Fruit fly (Drosophila melanogaster) ovary, adult (tissue): ENCODE data around the gene CG14374.

ENCODE experiments used
- CG17801 ChIP-seq: fragments of 200-800 bp; optimal IDR thresholded peaks from 2 replicates; lab custom pipeline; 2019; ENCODE audit warnings: missing biosample characterization, mild to moderate bottlenecking, missing genetic modification characterization, moderate library complexity; ENCODE audit not compliant: partially characterized antibody

CG14374 gene

DNA sequence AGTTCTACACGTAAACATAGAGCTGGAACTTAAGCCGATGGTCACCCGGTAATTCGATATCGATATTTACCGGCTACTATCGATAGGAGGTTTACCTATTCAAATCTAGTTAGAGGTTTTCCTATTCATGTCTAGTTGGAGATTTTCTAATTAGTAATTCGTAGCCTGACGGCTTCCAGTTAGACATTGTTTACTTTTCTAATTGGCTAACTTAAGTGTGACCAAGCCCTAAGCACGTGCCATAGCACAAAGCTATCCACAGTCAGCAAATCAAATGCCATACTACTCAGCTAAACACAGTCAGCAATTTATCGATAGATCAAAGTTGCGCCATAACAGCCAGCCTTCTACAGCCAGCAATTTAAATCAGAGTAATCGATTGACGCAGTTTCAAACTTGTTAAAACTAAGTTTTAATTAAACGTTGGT is 6.1 kb upstream of the CG14374 start, which contains the start of gene Dpm3:
TSS of gene Dpm3 (minus strand) at position 20 of the 428 bp plus-strand sequence.
- TF ChIP-seq CG17801 = no peak

DNA sequence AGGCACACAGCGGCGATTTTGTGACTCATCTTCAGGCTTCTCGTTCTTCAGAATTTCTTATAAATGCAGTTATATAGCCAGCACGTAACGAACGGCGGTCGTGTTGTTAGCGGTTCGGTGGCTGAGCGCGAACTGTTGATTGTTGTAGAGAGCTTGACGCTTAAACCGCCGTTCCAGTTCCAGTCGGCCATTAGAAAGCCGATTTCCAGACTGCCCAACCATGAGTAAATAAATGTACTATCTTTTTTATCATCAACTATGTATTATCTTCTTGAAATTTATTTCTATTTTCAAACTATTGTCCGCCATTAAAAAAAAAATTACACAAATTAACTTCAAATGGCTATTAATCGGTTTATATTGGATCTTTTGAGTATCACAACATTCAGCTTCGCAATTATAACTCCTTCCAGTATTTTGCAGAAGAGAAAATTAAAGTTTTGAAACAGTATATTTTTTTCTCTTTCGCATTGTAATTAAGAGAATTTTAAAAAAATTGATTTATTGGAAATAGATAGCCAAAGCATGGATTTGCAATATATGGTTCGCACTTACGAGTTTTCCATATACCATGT is 4.9 kb upstream of the CG14374 start, which contains the start of gene GILT1:
TSS of gene GILT1 (minus strand) at position 141 of the 575 bp plus-strand sequence.
- TF ChIP-seq CG17801 = peak; percentile 27

dm6 chr3R:13400902-13401721 is 4.2 kb upstream of the CG14374 start:
- peak; percentile 91 for TF ChIP-seq CG17801

- TF ChIP-seq CG17801 = no peak
These were observed 595 bp upstream of the CG14374 start, which contains the start of gene CG14377 for dm6 chr3R:13397535-13397934. CG14377 (plus strand) TSS chr3R:13397835.

DNA sequence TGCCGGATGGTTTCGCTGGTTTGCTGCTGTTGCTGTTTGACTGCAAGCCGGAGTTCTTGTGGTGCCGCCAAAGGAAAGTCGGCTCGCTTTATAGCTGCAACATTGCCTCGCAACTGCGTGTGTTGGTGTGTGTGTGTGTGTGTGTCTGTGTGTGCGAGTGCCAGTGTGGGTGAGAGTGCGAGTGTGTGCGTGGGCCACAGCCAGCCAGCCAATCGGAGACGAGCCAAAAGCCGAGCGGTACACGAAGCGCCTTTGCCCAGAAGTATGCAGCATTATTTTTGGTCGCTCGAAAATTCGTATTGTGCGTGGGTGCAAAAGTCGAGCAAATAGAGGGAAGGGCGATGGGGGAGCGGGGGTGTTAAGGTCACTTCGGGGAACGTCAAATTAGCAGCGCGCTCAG is 1.8 kb downstream of the CG14374 start, which contains the start of gene CCHa2:
TSS of gene CCHa2 (minus strand) at position 65 of the 400 bp plus-strand sequence.
- no peak for TF ChIP-seq CG17801

DNA sequence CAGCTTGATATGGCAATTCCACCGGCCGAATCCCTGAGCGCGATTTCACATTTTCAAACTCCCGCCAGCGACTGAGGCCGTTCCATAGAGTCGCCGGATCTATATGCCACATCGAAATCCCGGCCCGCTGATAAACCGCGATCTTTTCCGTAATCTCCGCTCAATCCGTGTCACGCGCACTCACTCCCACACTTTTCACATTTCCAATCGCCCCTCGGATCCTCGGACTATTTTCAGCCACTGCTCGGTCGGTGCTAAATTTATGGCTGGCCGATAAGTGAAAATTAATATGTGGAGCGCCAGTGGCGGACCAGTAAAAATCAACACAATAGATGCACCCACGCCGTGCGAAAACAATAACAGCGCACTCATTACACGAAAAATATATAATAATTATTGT is 3.9 kb downstream of the CG14374 start:
- TF ChIP-seq CG17801 = no peak

DNA sequence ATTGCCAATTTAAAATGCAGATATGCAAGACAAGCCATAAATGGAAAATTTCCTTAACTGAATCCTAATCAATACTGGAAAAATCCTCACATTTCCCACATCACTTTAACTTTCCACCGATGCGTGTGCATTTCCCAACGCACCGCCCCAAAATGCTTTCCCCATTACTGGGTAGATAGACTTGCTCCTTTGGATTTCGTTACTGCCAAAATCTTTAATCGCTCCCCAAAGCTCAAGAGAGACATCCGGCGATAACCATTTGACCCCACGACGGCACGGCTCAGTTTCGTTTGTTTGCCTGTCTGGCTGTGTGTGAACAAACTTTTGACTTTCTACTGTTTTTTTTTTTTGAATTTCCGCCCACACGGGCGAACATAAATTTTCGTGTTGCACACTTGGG is 6.5 kb downstream of the CG14374 start:
- no peak for TF ChIP-seq CG17801

dm6 chr3R:13388160-13388870 is 8.6 kb downstream of the CG14374 start, which contains the start of gene CG9799:
CG9799 (minus strand) TSS chr3R:13388709.
- TF ChIP-seq CG17801 = no peak

DNA sequence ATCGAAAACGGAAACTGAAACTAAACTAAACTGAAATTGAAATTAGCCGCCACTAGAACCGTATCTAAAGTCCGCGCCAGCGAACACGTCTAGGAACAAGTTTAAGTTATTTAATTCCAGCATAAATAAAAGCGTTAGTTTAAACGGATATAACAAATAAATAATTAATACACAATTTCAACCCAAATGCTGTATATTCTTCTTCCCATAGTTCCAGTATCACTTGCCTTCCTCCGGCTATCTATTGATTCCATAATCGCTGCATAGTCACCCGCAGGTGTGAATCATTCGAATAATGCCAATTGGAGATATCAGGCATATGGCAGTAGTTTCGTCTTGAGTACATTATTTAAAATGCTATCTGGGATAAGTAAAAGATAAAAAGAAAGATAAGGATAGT is 11.8 kb downstream of the CG14374 start:
- no peak for TF ChIP-seq CG17801

DNA sequence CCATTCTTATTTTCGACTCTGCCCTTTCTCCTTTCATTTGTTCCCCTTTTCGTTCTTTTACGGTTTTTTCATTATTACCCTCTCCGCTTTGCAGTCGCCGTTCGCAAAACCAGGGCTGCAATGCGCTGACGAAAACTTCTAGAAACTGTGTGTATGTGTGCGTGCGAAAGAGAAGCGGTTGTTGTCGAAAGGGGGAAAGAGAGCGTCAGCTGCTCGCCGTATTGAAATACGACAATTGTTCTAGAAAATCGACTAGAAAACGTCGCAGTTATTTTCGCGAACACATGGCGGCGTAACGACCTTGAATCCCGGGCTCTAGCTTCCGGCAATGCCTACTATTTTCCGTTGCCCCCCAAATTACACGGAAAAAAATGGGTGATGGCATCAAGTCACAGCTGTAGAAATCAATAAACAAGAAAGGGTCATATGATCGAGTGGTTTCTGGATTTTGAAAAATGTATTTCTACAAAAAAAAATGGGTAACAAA is 14.2 kb downstream of the CG14374 start:
- peak; percentile 48 for TF ChIP-seq CG17801

DNA sequence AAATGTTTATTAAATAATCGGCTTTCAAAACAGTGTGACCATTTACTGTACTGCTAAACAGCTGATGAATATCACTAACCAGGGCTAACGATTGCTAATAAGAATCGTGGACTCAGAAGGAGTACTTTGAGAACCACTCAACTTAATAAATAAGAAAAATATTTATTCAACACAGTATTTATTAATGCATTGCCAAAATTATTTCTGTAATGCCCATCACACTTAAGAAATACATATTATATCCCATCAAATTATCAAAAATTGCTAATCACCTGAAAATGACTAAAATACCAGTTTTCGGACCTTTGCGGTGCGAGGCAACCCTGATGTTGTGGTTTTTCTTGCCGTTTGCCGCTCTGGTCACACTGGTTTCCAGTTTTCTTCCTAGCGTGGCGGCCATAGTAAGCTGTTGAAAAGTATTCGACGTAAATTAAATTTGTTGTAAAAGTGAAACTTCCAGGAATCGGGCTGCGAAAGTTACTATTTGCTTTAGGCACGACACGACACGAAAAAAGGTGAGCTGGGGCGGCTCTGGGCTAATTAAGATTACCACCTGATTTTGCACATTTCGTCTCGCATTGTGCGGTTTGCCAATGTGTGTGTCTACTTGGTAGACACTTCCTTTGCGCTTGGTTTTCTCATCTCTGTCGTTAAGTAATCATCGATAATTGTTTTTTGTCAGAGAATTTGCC is 15.1 kb downstream of the CG14374 start, which contains the start of the genes mRpS21 and Droj2:
TSS of gene mRpS21 (minus strand) at position 66 of the 692 bp plus-strand sequence.
TSS of gene Droj2 (plus strand) at position 363 of the 692 bp plus-strand sequence.
- TF ChIP-seq CG17801 = peak; percentile 27

dm6 chr3R:13379675-13380074 is 17.3 kb downstream of the CG14374 start, which contains the start of the genes CG9813 and CG8870:
CG9813 (minus strand) TSS chr3R:13379775.
CG8870 (plus strand) TSS chr3R:13379842.
- TF ChIP-seq CG17801 = no peak

- TF ChIP-seq CG17801 = no peak
These were observed 22.0 kb downstream of the CG14374 start for dm6 chr3R:13374913-13375312.

DNA sequence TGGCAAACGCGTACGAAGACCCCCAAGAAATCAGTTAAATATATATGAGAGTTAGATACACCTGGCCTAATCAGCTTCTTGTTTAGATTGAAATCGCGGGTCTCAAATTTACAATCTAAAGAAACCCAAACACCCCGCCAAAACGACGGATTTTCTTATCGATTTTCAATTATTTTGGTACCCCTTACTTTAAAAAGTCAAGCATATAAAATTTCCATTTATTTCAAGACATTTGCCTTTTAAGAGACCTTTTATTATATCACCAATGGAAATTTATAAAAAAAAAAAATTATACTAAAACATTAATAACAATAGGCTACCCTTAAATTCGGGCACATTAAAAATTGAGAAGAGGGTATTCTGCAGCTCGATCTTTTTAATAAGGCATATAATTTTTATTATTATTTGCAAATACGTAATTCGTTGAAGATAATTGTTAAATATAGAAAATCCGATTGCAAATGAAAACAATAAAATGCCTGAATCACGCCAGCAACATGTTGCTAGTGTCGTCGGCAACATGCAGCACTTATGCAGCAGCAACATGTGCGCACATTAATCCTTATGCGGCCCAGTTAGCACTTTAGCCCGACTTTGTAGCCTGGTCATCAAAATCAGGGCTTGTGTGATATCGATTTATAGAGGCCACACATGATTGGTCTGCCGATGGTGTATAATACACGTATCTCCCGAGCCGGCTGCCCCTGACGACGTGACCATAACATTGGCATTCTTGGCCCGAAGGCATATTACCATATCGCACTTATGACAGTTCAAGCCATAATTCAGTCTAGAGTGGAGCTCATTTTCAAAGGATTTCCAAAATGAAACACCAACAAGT is 24.9 kb downstream of the CG14374 start, which contains the start of the genes Lip3 and CG34309:
TSS of gene Lip3 (minus strand) at position 65 of the 841 bp plus-strand sequence.
TSS of gene CG34309 (plus strand) at position 791 of the 841 bp plus-strand sequence.
- TF ChIP-seq CG17801 = no peak

DNA sequence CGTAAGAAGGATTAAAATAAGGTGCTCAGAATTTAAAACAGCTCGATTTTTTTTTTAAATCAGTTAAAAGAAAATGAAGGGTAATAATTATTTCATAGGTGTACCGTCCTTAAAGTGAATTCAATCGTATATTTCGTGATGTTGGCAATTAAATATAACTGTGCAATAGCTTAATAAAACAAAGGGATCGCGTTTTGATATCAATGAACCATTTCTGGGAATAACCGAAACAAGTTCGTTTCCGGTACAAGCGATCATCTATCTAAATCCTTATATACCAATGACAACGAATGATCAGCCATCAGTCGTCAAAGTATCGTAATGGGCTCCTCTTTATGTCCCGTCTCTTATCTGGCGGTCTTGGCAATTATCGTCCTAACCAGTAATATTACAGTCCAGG is 27.6 kb downstream of the CG14374 start, which contains the start of gene CheA87a:
TSS of gene CheA87a (plus strand) at position 301 of the 400 bp plus-strand sequence.
- no peak for TF ChIP-seq CG17801
